Fruit fly (Drosophila melanogaster) whole organism, prepupa: Measurements from ENCODE around the gene Arl4.

ENCODE experiments used
- Blimp-1 ChIP-seq: fragments of 200-800 bp; sonication (Bioruptor generic); optimal IDR thresholded peaks from 3 replicates; lab custom pipeline; 2017; ENCODE audit warnings: missing biosample characterization, missing genetic modification characterization, mild to moderate bottlenecking, moderate library complexity, missing genetic modification reagents
- CG10631 ChIP-seq: fragments of 200-800 bp; sonication (Bioruptor generic); optimal IDR thresholded peaks from 2 replicates; lab custom pipeline; 2016; ENCODE audit warnings: missing biosample characterization, missing genetic modification characterization
- CG11902 ChIP-seq: fragments of 200-800 bp; sonication (Bioruptor generic); optimal IDR thresholded peaks from 3 replicates; lab custom pipeline; 2016; ENCODE audit warnings: missing biosample characterization, missing genetic modification characterization
- CG3032 ChIP-seq: fragments of 200-800 bp; optimal IDR thresholded peaks from 2 replicates; lab custom pipeline; 2019; ENCODE audit warnings: missing biosample characterization, mild to moderate bottlenecking, missing genetic modification characterization, moderate library complexity
- CG6854 ChIP-seq: fragments of 200-800 bp; sonication (Bioruptor generic); optimal IDR thresholded peaks from 2 replicates; lab custom pipeline; 2017; ENCODE audit warnings: missing biosample characterization, mild to moderate bottlenecking, missing genetic modification characterization
- CG8632 ChIP-seq: fragments of 200-800 bp; sonication (Bioruptor generic); optimal IDR thresholded peaks from 3 replicates; lab custom pipeline; 2016; ENCODE audit warnings: missing biosample characterization, missing genetic modification characterization
- Hr4 ChIP-seq: fragments of 200-800 bp; sonication (Bioruptor generic); optimal IDR thresholded peaks from 3 replicates; lab custom pipeline; 2016; ENCODE audit warnings: missing biosample characterization, missing genetic modification characterization
- Met ChIP-seq: fragments of 200-800 bp; sonication (Bioruptor generic); optimal IDR thresholded peaks from 3 replicates; lab custom pipeline; 2016; ENCODE audit warnings: missing biosample characterization, missing genetic modification characterization
- dac ChIP-seq: fragments of 200-800 bp; sonication (Bioruptor generic); optimal IDR thresholded peaks from 2 replicates; lab custom pipeline; 2017; ENCODE audit warnings: missing biosample characterization, mild to moderate bottlenecking, missing genetic modification characterization
- esn ChIP-seq: fragments of 200-800 bp; sonication (Bioruptor generic); optimal IDR thresholded peaks from 2 replicates; lab custom pipeline; 2016; ENCODE audit warnings: missing biosample characterization, mild to moderate bottlenecking, missing genetic modification characterization, moderate library complexity
- salr ChIP-seq, 2 experiments: fragments of 200-800 bp; sonication (Bioruptor generic); optimal IDR thresholded peaks; 3 replicates each; lab custom pipeline; 2016 to 2018; ENCODE audit warnings: missing biosample characterization in 2 of 2, missing genetic modification characterization in 2 of 2, mild to moderate bottlenecking in 1 of 2

DNA sequence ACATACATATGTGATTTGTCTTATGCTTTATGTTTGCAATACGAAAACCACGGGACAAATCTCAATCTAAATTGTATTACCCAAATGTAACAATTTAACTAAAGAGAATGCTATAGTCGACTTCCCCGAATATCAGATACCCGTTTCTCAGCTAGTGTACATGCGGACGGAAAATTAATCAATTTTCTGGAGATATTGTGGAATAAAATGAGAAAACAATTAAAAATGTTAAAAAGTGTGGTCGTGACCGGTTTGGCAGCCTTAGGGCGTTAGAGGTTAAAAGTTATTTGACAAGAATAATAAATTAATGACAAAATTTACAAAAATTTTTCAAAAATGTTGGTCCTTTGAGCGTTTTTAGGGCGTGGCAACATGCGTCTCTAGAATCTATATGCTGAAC is 13.4 kb upstream of the Arl4 start:
- TF ChIP-seq CG6854 (GFP tag; lab: Kevin White, UChicago) (no peak), Hr4 (no peak), CG11902 (GFP tag; lab: Kevin White, UChicago) (no peak), salr (GFP tag; optimal IDR thresholded peaks at IDR 0.05; lab: Kevin White, UChicago) (no peak), CG10631 (GFP tag; lab: Kevin White, UChicago) (no peak), Blimp-1 (GFP tag; lab: Kevin White, UChicago) (no peak), Met (GFP tag; lab: Kevin White, UChicago) (no peak), esn (no peak), dac (no peak), CG8632 (GFP tag; lab: Kevin White, UChicago) (no peak), CG3032 (tag; lab: Kevin White, UChicago) (no peak)
